Worm (Caenorhabditis elegans) whole organism, early embryonic: ENCODE results near the gene alfa-1.

Source experiments
- B0310.2 ChIP-seq: sonication (generic microtip); optimal IDR thresholded peaks from 2 replicates; lab custom pipeline; 2016; ENCODE audit warnings: mild to moderate bottlenecking, missing genetic modification characterization, missing compliant biosample characterization
- F13C5.2 ChIP-seq: sonication (generic microtip); optimal IDR thresholded peaks from 2 replicates; lab custom pipeline; 2017; ENCODE audit warnings: mild to moderate bottlenecking, missing genetic modification characterization, inconsistent platforms, missing compliant biosample characterization
- aly-1 ChIP-seq: sonication (generic microtip); optimal IDR thresholded peaks from 2 replicates; lab custom pipeline; 2016; ENCODE audit warnings: missing genetic modification characterization, missing compliant biosample characterization
- ama-1 ChIP-seq: fragments of 150-350 bp; optimal IDR thresholded peaks from 2 replicates; lab custom pipeline; 2014
- ceh-36 ChIP-seq: sonication (generic microtip); optimal IDR thresholded peaks from 2 replicates; lab custom pipeline; 2016; ENCODE audit warnings: missing genetic modification characterization, inconsistent platforms, missing compliant biosample characterization
- flt-1 ChIP-seq: fragments of 200-800 bp; sonication (Bioruptor generic); IDR thresholded peaks from 2 replicates; pipeline ENCODE4 v1.3.6; 2022; ENCODE audit warnings: missing genetic modification characterization, missing compliant biosample characterization
- hnd-1 ChIP-seq: sonication (generic microtip); optimal IDR thresholded peaks from 2 replicates; lab custom pipeline; 2016; ENCODE audit warnings: missing genetic modification characterization, missing compliant biosample characterization
- pes-1 ChIP-seq: fragments of 200-800 bp; sonication (Bioruptor generic); IDR thresholded peaks from 2 replicates; pipeline ENCODE4 v1.3.6; 2022; ENCODE audit warnings: missing genetic modification reagents, missing genetic modification characterization, missing compliant biosample characterization

- TF ChIP-seq hnd-1 (tag; lab: Kevin White, UChicago) = no peak
- no peak for TF ChIP-seq pes-1 (GFP tag; lab: Robert Waterston, UW)
- TF ChIP-seq flt-1 = no peak
- no peak for TF ChIP-seq ama-1 (lab: Kevin White, UChicago)
- TF ChIP-seq ceh-36 (tag; lab: Kevin White, UChicago) = no peak
- no peak for TF ChIP-seq B0310.2
- TF ChIP-seq F13C5.2 (tag; lab: Kevin White, UChicago) = no peak
- no peak for TF ChIP-seq aly-1
These were observed 44.1 kb downstream of the alfa-1 start for ce11 chrII:7618212-7618611.
